Fruit fly (Drosophila melanogaster): ENCODE measurements around the gene Tctp.

Gene Tctp

dm6 chr3R:11209801-11210402 is at the start of gene Tctp, which contains the start of gene SdhC:
Tctp (plus strand) TSS chr3R:11210247.
SdhC (minus strand) TSS chr3R:11209849.
- TF ChIP-seq CG1620 (GFP tag; optimal IDR thresholded peaks at IDR 0.05): peak; percentile 51
- TF ChIP-seq pad (GFP tag; optimal IDR thresholded peaks at IDR 0.05): peak; percentile 42
- TF ChIP-seq CG12768 (GFP tag; optimal IDR thresholded peaks at IDR 0.05): peak; percentile 44
- peak; percentile 37 for TF ChIP-seq CG33017 (tag; optimal IDR thresholded peaks at IDR 0.05)
- TF ChIP-seq Hr96 (GFP tag; optimal IDR thresholded peaks at IDR 0.05): peak; percentile 77
- TF ChIP-seq bab1 (GFP tag; optimal IDR thresholded peaks at IDR 0.05): peak; percentile 48
- TF ChIP-seq CG7045 (GFP tag; optimal IDR thresholded peaks at IDR 0.05): peak; percentile 48
- peak; percentile 32 for TF ChIP-seq tj (GFP tag; optimal IDR thresholded peaks at IDR 0.05)
- TF ChIP-seq cnc (optimal IDR thresholded peaks at IDR 0.05): no peak
- peak; percentile 36 for TF ChIP-seq CG14711 (tag; optimal IDR thresholded peaks at IDR 0.05)
- TF ChIP-seq kay (GFP tag; ENCODE audit: borderline replicate concordance): no peak
- peak; percentile 92 for TF ChIP-seq Mnt (GFP tag; optimal IDR thresholded peaks at IDR 0.05)
- no peak for TF ChIP-seq Clk (GFP tag; optimal IDR thresholded peaks at IDR 0.05)
- TF ChIP-seq toe (GFP tag; optimal IDR thresholded peaks at IDR 0.05): peak; percentile 77
- peak; percentile 74 for TF ChIP-seq ovo (GFP tag; optimal IDR thresholded peaks at IDR 0.05)
- TF ChIP-seq cic (GFP tag; optimal IDR thresholded peaks at IDR 0.05): peak; percentile 69
- peak; percentile 68 for TF ChIP-seq CG7101 (tag; optimal IDR thresholded peaks at IDR 0.05)
- TF ChIP-seq Crg-1 (GFP tag; optimal IDR thresholded peaks at IDR 0.05): peak; percentile 33
- peak; percentile 90 for TF ChIP-seq CG11617 (GFP tag; optimal IDR thresholded peaks at IDR 0.05)
- TF ChIP-seq CG5204 (GFP tag; optimal IDR thresholded peaks at IDR 0.05): no peak

- TF ChIP-seq ovo (GFP tag; optimal IDR thresholded peaks at IDR 0.05): no peak
- TF ChIP-seq CG11617 (GFP tag; optimal IDR thresholded peaks at IDR 0.05): no peak
- no peak for TF ChIP-seq cnc (optimal IDR thresholded peaks at IDR 0.05)
- TF ChIP-seq CG1620 (GFP tag; optimal IDR thresholded peaks at IDR 0.05): no peak
- TF ChIP-seq CG12768 (GFP tag; optimal IDR thresholded peaks at IDR 0.05): no peak
- TF ChIP-seq CG7045 (GFP tag; optimal IDR thresholded peaks at IDR 0.05): no peak
- TF ChIP-seq Mnt (GFP tag; optimal IDR thresholded peaks at IDR 0.05): no peak
- TF ChIP-seq pad (GFP tag; optimal IDR thresholded peaks at IDR 0.05): no peak
- no peak for TF ChIP-seq bab1 (GFP tag; optimal IDR thresholded peaks at IDR 0.05)
- TF ChIP-seq CG7101 (tag; optimal IDR thresholded peaks at IDR 0.05): no peak
- TF ChIP-seq kay (GFP tag; ENCODE audit: borderline replicate concordance): no peak
- no peak for TF ChIP-seq toe (GFP tag; optimal IDR thresholded peaks at IDR 0.05)
- no peak for TF ChIP-seq Clk (GFP tag; optimal IDR thresholded peaks at IDR 0.05)
- no peak for TF ChIP-seq CG33017 (tag; optimal IDR thresholded peaks at IDR 0.05)
- no peak for TF ChIP-seq tj (GFP tag; optimal IDR thresholded peaks at IDR 0.05)
- no peak for TF ChIP-seq CG5204 (GFP tag; optimal IDR thresholded peaks at IDR 0.05)
- TF ChIP-seq CG14711 (tag; optimal IDR thresholded peaks at IDR 0.05): no peak
- TF ChIP-seq cic (GFP tag; optimal IDR thresholded peaks at IDR 0.05): no peak
- TF ChIP-seq Hr96 (GFP tag; optimal IDR thresholded peaks at IDR 0.05): no peak
- no peak for TF ChIP-seq Crg-1 (GFP tag; optimal IDR thresholded peaks at IDR 0.05)
Observed at dm6 chr3R:11160907-11161306, 49.1 kb upstream of the Tctp start, which contains the start of gene CG4757. CG4757 (plus strand) TSS chr3R:11161207.

dm6 chr3R:11165974-11166373 is 44.1 kb upstream of the Tctp start, which contains the start of gene Ugt35E1:
Ugt35E1 (minus strand) TSS chr3R:11166074.
- TF ChIP-seq ovo (GFP tag; optimal IDR thresholded peaks at IDR 0.05) (no peak), cnc (optimal IDR thresholded peaks at IDR 0.05) (no peak), pad (GFP tag; optimal IDR thresholded peaks at IDR 0.05) (no peak), CG11617 (GFP tag; optimal IDR thresholded peaks at IDR 0.05) (no peak), CG5204 (GFP tag; optimal IDR thresholded peaks at IDR 0.05) (no peak), CG12768 (GFP tag; optimal IDR thresholded peaks at IDR 0.05) (no peak), CG33017 (tag; optimal IDR thresholded peaks at IDR 0.05) (no peak), Mnt (GFP tag; optimal IDR thresholded peaks at IDR 0.05) (no peak)

DNA sequence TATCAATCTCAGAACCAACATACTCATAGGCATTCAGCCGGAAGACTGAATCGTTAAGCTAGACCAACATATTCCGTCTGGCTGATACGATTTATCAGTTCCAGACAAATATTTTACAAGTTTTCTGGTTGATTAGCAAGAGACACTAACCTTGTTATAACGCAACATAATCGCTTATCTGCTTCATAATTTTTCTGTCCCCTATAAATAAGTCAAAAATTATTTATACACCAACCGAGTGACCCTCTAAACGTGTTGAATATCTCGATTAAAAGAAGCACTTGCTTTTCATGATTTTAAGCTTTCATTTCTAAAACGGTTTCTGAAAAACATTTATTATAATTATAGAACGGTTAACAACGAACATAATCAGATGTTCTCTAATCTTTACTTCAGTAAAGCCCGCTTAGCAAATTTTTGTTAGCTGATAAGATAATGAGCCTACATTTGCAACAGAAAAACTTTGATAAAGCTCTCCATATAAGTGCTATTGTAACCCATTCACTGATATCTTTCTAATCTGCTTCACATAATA is 42.0 kb upstream of the Tctp start, which contains the start of gene Ugt35E2:
Gene Ugt35E2, minus strand, starts transcription at position 51 of the 535 bp plus-strand sequence.
- TF ChIP-seq CG11617 (GFP tag; optimal IDR thresholded peaks at IDR 0.05) (no peak), Mnt (GFP tag; optimal IDR thresholded peaks at IDR 0.05) (no peak), pad (GFP tag; optimal IDR thresholded peaks at IDR 0.05) (no peak), cnc (optimal IDR thresholded peaks at IDR 0.05) (no peak), CG12768 (GFP tag; optimal IDR thresholded peaks at IDR 0.05) (no peak), tj (GFP tag; optimal IDR thresholded peaks at IDR 0.05) (no peak), Clk (GFP tag; optimal IDR thresholded peaks at IDR 0.05) (no peak), bab1 (GFP tag; optimal IDR thresholded peaks at IDR 0.05) (no peak), CG7045 (GFP tag; optimal IDR thresholded peaks at IDR 0.05) (no peak)

dm6 chr3R:11170146-11170545 is 39.9 kb upstream of the Tctp start, which contains the start of gene Ugt35B1:
Ugt35B1 (minus strand) TSS chr3R:11170246.
- TF ChIP-seq CG33017 (tag; optimal IDR thresholded peaks at IDR 0.05) (peak; percentile 17), CG11617 (GFP tag; optimal IDR thresholded peaks at IDR 0.05) (peak; percentile 26), Crg-1 (GFP tag; optimal IDR thresholded peaks at IDR 0.05) (no peak), bab1 (GFP tag; optimal IDR thresholded peaks at IDR 0.05) (no peak), cic (GFP tag; optimal IDR thresholded peaks at IDR 0.05) (peak; percentile 44), Clk (GFP tag; optimal IDR thresholded peaks at IDR 0.05) (no peak), CG7045 (GFP tag; optimal IDR thresholded peaks at IDR 0.05) (no peak), cnc (optimal IDR thresholded peaks at IDR 0.05) (no peak), CG12768 (GFP tag; optimal IDR thresholded peaks at IDR 0.05) (peak; percentile 49), ovo (GFP tag; optimal IDR thresholded peaks at IDR 0.05) (no peak), tj (GFP tag; optimal IDR thresholded peaks at IDR 0.05) (no peak), kay (GFP tag; ENCODE audit: borderline replicate concordance) (peak; percentile 68), CG14711 (tag; optimal IDR thresholded peaks at IDR 0.05) (no peak), CG5204 (GFP tag; optimal IDR thresholded peaks at IDR 0.05) (peak; percentile 39), pad (GFP tag; optimal IDR thresholded peaks at IDR 0.05) (no peak), CG1620 (GFP tag; optimal IDR thresholded peaks at IDR 0.05) (no peak), Mnt (GFP tag; optimal IDR thresholded peaks at IDR 0.05) (no peak), CG7101 (tag; optimal IDR thresholded peaks at IDR 0.05) (peak; percentile 21), toe (GFP tag; optimal IDR thresholded peaks at IDR 0.05) (peak; percentile 15), Hr96 (GFP tag; optimal IDR thresholded peaks at IDR 0.05) (no peak)

Data from whole organism, adult.